Worm (Caenorhabditis elegans): ENCODE measurements around the gene fbxb-85.

Gene fbxb-85

ce11 chrIII:10818364-10818763 is 30.4 kb downstream of the fbxb-85 start (continued):
- TF ChIP-seq rnt-1 (tag; optimal IDR thresholded peaks at IDR 0.05): peak; percentile 35
- no peak for TF ChIP-seq nhr-12 (tag; optimal IDR thresholded peaks at IDR 0.05)
- peak; percentile 61 for TF ChIP-seq snu-23 (GFP tag; optimal IDR thresholded peaks at IDR 0.05)
- TF ChIP-seq lin-35 (GFP tag; optimal IDR thresholded peaks at IDR 0.05): peak; percentile 56 to 81
- peak; percentile 65 for TF ChIP-seq fkh-8 (tag; optimal IDR thresholded peaks at IDR 0.05)
- no peak for TF ChIP-seq egl-27 (tag; optimal IDR thresholded peaks at IDR 0.05)
- TF ChIP-seq ceh-88 (GFP tag; IDR thresholded peaks at IDR 0.05): no peak
- peak; percentile 7 for TF ChIP-seq aly-2 (tag; optimal IDR thresholded peaks at IDR 0.05)
- peak; percentile 3 for TF ChIP-seq sup-37 (GFP tag; optimal IDR thresholded peaks at IDR 0.05)
- peak in 1 of 2 experiments; percentile 8 for TF ChIP-seq ztf-11 (tag; optimal IDR thresholded peaks at IDR 0.05)
- TF ChIP-seq hlh-4 (tag; optimal IDR thresholded peaks at IDR 0.05): no peak
- TF ChIP-seq ceh-8 (GFP tag; optimal IDR thresholded peaks at IDR 0.05): peak; percentile 27
- TF ChIP-seq alr-1 (tag; optimal IDR thresholded peaks at IDR 0.05; ENCODE audit: borderline replicate concordance): no peak
- TF ChIP-seq mdl-1 (tag; optimal IDR thresholded peaks at IDR 0.05): peak in 1 of 2 experiments; percentile 48
- peak; percentile 32 for TF ChIP-seq pax-3 (tag; optimal IDR thresholded peaks at IDR 0.05)
- TF ChIP-seq sptf-1 (tag; optimal IDR thresholded peaks at IDR 0.05): no peak
- TF ChIP-seq C16A3.4 (tag; optimal IDR thresholded peaks at IDR 0.05): peak; percentile 75
- no peak for TF ChIP-seq irx-1 (tag; optimal IDR thresholded peaks at IDR 0.05)
- no peak for TF ChIP-seq nhr-237 (tag; optimal IDR thresholded peaks at IDR 0.05)
- TF ChIP-seq fkh-4 (tag; optimal IDR thresholded peaks at IDR 0.05; ENCODE audit: borderline replicate concordance): no peak
- TF ChIP-seq nhr-47 (tag; optimal IDR thresholded peaks at IDR 0.05): peak; percentile 67
- no peak for TF ChIP-seq lin-13 (GFP tag; optimal IDR thresholded peaks at IDR 0.05)
- peak; percentile 8 for TF ChIP-seq nhr-90 (tag; optimal IDR thresholded peaks at IDR 0.05; ENCODE audit: poor library complexity)

- TF ChIP-seq ama-1 (optimal IDR thresholded peaks at IDR 0.05) (no peak), dsc-1 (tag; optimal IDR thresholded peaks at IDR 0.05) (peak; percentile 70), unc-86 (tag; optimal IDR thresholded peaks at IDR 0.05) (no peak), jun-1 (tag; optimal IDR thresholded peaks at IDR 0.05) (no peak), zag-1 (tag; optimal IDR thresholded peaks at IDR 0.05) (no peak), efl-3 (GFP tag; optimal IDR thresholded peaks at IDR 0.05) (no peak), hpl-2 (GFP tag; optimal IDR thresholded peaks at IDR 0.05) (no peak), pqm-1 (tag; optimal IDR thresholded peaks at IDR 0.05) (no peak), ceh-82 (tag; optimal IDR thresholded peaks at IDR 0.05) (no peak), nhr-71 (tag; optimal IDR thresholded peaks at IDR 0.05) (peak; percentile 81), lir-3 (tag; optimal IDR thresholded peaks at IDR 0.05; ENCODE audit: poor library complexity) (no peak), xbp-1 (tag; optimal IDR thresholded peaks at IDR 0.05) (no peak), sptf-1 (tag; optimal IDR thresholded peaks at IDR 0.05) (no peak), isw-1 (GFP tag; IDR thresholded peaks at IDR 0.05) (no peak), sup-37 (GFP tag; optimal IDR thresholded peaks at IDR 0.05) (no peak), nhr-19 (GFP tag; conservative IDR thresholded peaks at IDR 0.05) (peak; percentile 44), C16A3.4 (tag; optimal IDR thresholded peaks at IDR 0.05) (no peak), F16B12.6 (tag; optimal IDR thresholded peaks at IDR 0.05) (no peak), ets-5 (GFP tag; IDR thresholded peaks at IDR 0.05) (no peak), nhr-20 (tag; optimal IDR thresholded peaks at IDR 0.05) (peak; percentile 52), fkh-8 (tag; optimal IDR thresholded peaks at IDR 0.05) (no peak), lin-13 (GFP tag; optimal IDR thresholded peaks at IDR 0.05) (no peak), nhr-12 (tag; optimal IDR thresholded peaks at IDR 0.05) (no peak), nhr-237 (tag; optimal IDR thresholded peaks at IDR 0.05) (no peak), lin-14 (GFP tag; optimal IDR thresholded peaks at IDR 0.05) (peak; percentile 75), nhr-28 (tag; optimal IDR thresholded peaks at IDR 0.05) (no peak), nhr-47 (tag; optimal IDR thresholded peaks at IDR 0.05) (peak; percentile 23), lin-39 (tag; optimal IDR thresholded peaks at IDR 0.05) (peak; percentile 6), unc-30 (tag; optimal IDR thresholded peaks at IDR 0.05) (no peak), elt-3 (tag; optimal IDR thresholded peaks at IDR 0.05) (no peak), mep-1 (tag; optimal IDR thresholded peaks at IDR 0.05) (no peak), fkh-4 (tag; optimal IDR thresholded peaks at IDR 0.05; ENCODE audit: borderline replicate concordance) (peak; percentile 21), ztf-4 (tag; optimal IDR thresholded peaks at IDR 0.05) (peak; percentile 53), nhr-90 (tag; optimal IDR thresholded peaks at IDR 0.05; ENCODE audit: poor library complexity) (no peak), nhr-84 (tag; optimal IDR thresholded peaks at IDR 0.05) (no peak), rnt-1 (tag; optimal IDR thresholded peaks at IDR 0.05) (peak; percentile 63), egl-27 (tag; optimal IDR thresholded peaks at IDR 0.05) (no peak), zip-4 (GFP tag; optimal IDR thresholded peaks at IDR 0.05) (no peak)
Measured at ce11 chrIII:10816800-10817418, 31.9 kb downstream of the fbxb-85 start, which contains the start of gene sca-1. Gene sca-1 (minus strand): TSS chrIII:10816850.
